Worm (Caenorhabditis elegans) whole organism, L3 larva: Measurements from ENCODE around the gene smcr-8.

Source experiments
- ZK546.5 ChIP-seq: sonication (generic microtip); optimal IDR thresholded peaks from 2 replicates; lab custom pipeline; 2017; ENCODE audit warnings: missing biosample characterization, missing genetic modification characterization
- aly-2 ChIP-seq: fragments of 150-350 bp; optimal IDR thresholded peaks from 2 replicates; lab custom pipeline; 2014; ENCODE audit warnings: missing biosample characterization, missing genetic modification characterization
- ama-1 ChIP-seq: fragments of 150-350 bp; optimal IDR thresholded peaks from 2 replicates; lab custom pipeline; 2018
- egl-27 ChIP-seq: sonication (generic microtip); optimal IDR thresholded peaks from 4 replicates; lab custom pipeline; 2017; ENCODE audit warnings: missing biosample characterization, missing genetic modification reagents, missing genetic modification characterization
- elt-2 ChIP-seq: sonication (generic microtip); optimal IDR thresholded peaks from 2 replicates; lab custom pipeline; 2016; ENCODE audit warnings: missing genetic modification reagents, mild to moderate bottlenecking, missing genetic modification characterization, missing compliant biosample characterization
- mdl-1 ChIP-seq: fragments of 150-350 bp; optimal IDR thresholded peaks from 2 replicates; lab custom pipeline; 2014; ENCODE audit warnings: missing biosample characterization, missing genetic modification characterization
- nhr-11 ChIP-seq: fragments of 150-350 bp; optimal IDR thresholded peaks from 2 replicates; lab custom pipeline; 2014; ENCODE audit warnings: missing biosample characterization, missing genetic modification characterization
- nhr-12 ChIP-seq: fragments of 150-350 bp; optimal IDR thresholded peaks from 2 replicates; lab custom pipeline; 2014; ENCODE audit warnings: missing biosample characterization, missing genetic modification characterization
- nhr-237 ChIP-seq: fragments of 150-350 bp; optimal IDR thresholded peaks from 2 replicates; lab custom pipeline; 2014; ENCODE audit warnings: missing biosample characterization, missing genetic modification characterization
- nhr-25 ChIP-seq: sonication (generic microtip); optimal IDR thresholded peaks from 2 replicates; lab custom pipeline; 2017; ENCODE audit warnings: missing biosample characterization, missing genetic modification characterization
- nhr-77 ChIP-seq: fragments of 150-350 bp; optimal IDR thresholded peaks from 2 replicates; lab custom pipeline; 2014; ENCODE audit warnings: missing biosample characterization, missing genetic modification characterization
- pha-4 ChIP-seq: fragments of 150-350 bp; optimal IDR thresholded peaks from 2 replicates; lab custom pipeline; 2014; ENCODE audit warnings: missing biosample characterization, missing genetic modification reagents, missing genetic modification characterization
- tbx-2 ChIP-seq: sonication (generic microtip); optimal IDR thresholded peaks from 2 replicates; lab custom pipeline; 2016; ENCODE audit warnings: mild to moderate bottlenecking, missing genetic modification characterization, missing compliant biosample characterization
- unc-62 ChIP-seq: fragments of 150-350 bp; sonication (generic microtip); optimal IDR thresholded peaks from 4 replicates; lab custom pipeline; 2014; ENCODE audit warnings: missing biosample characterization, missing genetic modification reagents, missing genetic modification characterization

DNA sequence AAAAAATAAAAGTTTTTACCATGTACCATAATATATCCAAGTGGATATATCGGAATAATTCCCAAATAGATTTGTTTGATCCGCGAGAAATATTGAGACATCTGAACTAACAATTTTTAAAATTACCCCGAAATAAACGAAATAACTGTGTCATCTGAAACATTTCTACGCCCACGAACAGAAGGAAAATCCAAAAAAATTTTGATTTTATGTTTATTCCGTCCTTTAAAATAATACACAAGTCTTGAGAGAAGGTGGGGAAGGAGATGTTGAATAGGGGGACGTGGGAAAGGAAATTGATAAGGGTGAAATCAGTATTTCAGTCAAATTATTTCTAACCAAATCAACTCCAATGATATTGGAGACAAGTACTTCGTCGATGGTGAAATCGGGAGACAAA is 9.6 kb downstream of the smcr-8 start, which contains the start of gene R144.11:
- TF ChIP-seq nhr-237: no peak
- no peak for TF ChIP-seq nhr-77 (tag; lab: Kevin White, UChicago)
- no peak for TF ChIP-seq unc-62 (GFP tag; lab: Kevin White, UChicago)
- no peak for TF ChIP-seq pha-4 (tag; lab: Kevin White, UChicago)
- no peak for TF ChIP-seq nhr-12 (tag; lab: Kevin White, UChicago)
- no peak for TF ChIP-seq ama-1
- TF ChIP-seq nhr-25 (tag; lab: Kevin White, UChicago): no peak
- TF ChIP-seq mdl-1: no peak
- TF ChIP-seq aly-2: no peak
- no peak for TF ChIP-seq egl-27
- TF ChIP-seq tbx-2 (tag; lab: Kevin White, UChicago): no peak
- TF ChIP-seq elt-2: no peak
- no peak for TF ChIP-seq nhr-11
- no peak for TF ChIP-seq ZK546.5
